Fruit fly (Drosophila melanogaster): ENCODE results near the gene Ent2.

Gene Ent2

DNA sequence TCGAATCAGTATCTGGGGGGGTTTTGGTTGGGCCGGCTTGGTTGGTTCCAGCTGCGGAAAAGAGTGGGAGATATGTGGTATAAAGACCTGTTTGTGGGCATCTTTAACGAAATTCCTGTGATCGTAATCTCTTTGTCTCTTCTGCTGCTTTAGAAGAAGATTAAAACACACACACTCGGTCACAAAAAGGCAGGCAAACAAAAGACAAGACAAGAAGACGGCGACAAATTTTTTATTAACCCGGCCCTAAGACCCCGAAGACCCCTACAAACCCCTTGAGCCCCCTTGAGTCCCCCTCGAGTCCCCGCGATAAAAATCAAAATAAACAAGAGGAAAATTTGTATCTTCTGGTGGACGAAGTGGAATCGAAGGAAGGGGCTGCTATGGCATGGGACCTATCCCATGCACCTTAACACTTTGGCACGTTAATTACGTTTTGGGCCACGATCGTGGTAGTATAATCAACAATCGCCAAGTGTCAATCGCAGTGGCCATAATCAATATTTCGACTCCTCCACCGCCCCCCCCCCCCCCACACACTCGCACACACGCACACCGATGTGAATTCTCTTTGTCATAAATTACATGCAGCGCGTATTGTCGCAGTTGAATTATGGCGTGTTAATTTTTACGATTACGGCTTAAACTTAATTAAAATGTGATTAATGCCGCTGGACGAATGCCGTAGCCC is 27.9 kb upstream of the Ent2 start (continued):
- TF ChIP-seq HLH4C (GFP tag; IDR thresholded peaks at IDR 0.05; ENCODE audit: partially characterized antibody) = no peak
- TF ChIP-seq zf30C (GFP tag; optimal IDR thresholded peaks at IDR 0.05) = no peak
- no peak for TF ChIP-seq Dll (GFP tag; IDR thresholded peaks at IDR 0.05; ENCODE audit: partially characterized antibody)
- no peak for TF ChIP-seq CG10654 (GFP tag; optimal IDR thresholded peaks at IDR 0.05)
- peak in 1 of 2 experiments; percentile 23 for TF ChIP-seq Hr78 (GFP tag; optimal IDR thresholded peaks at IDR 0.05)
- TF ChIP-seq zen (tag; optimal IDR thresholded peaks at IDR 0.05) = no peak
- 0 out of 2 replicates have a peak, but pooled peaks have one; percentile 13 for TF ChIP-seq Awh (GFP tag; IDR thresholded peaks at IDR 0.05)
- TF ChIP-seq ind (GFP tag; optimal IDR thresholded peaks at IDR 0.05) = no peak
- no peak for TF ChIP-seq CG6254 (GFP tag; optimal IDR thresholded peaks at IDR 0.05)
- TF ChIP-seq dm (GFP tag; optimal IDR thresholded peaks at IDR 0.05) = no peak
- peak; percentile 80 for TF ChIP-seq oc (tag; optimal IDR thresholded peaks at IDR 0.05)
- TF ChIP-seq org-1 (GFP tag; optimal IDR thresholded peaks at IDR 0.05) = no peak
- no peak for TF ChIP-seq CG33557 (GFP tag; optimal IDR thresholded peaks at IDR 0.05)
- no peak for TF ChIP-seq amos (GFP tag; IDR thresholded peaks at IDR 0.05; ENCODE audit: partially characterized antibody)
- no peak for TF ChIP-seq cad (GFP tag; optimal IDR thresholded peaks at IDR 0.05)
- TF ChIP-seq Ets65A (GFP tag) = peak; percentile 46
- no peak for TF ChIP-seq sens (GFP tag)
- TF ChIP-seq CG8944 (GFP tag; optimal IDR thresholded peaks at IDR 0.05) = no peak
- TF ChIP-seq Drgx (GFP tag; IDR thresholded peaks at IDR 0.05) = no peak
- no peak for TF ChIP-seq sug (tag; optimal IDR thresholded peaks at IDR 0.05)
- TF ChIP-seq en (GFP tag; optimal IDR thresholded peaks at IDR 0.05) = no peak
- peak; percentile 47 for TF ChIP-seq abd-A (tag; optimal IDR thresholded peaks at IDR 0.05)
- TF ChIP-seq nau (GFP tag; optimal IDR thresholded peaks at IDR 0.05) = no peak
- no peak for TF ChIP-seq CG34224 (GFP tag; IDR thresholded peaks at IDR 0.05; ENCODE audit: partially characterized antibody)
- TF ChIP-seq vfl (GFP tag; optimal IDR thresholded peaks at IDR 0.05) = no peak
- no peak for TF ChIP-seq slp2 (GFP tag; optimal IDR thresholded peaks at IDR 0.05)
- TF ChIP-seq grn (GFP tag; optimal IDR thresholded peaks at IDR 0.05) = peak; percentile 96
- TF ChIP-seq jigr1 (GFP tag; IDR thresholded peaks at IDR 0.05) = no peak
- no peak for TF ChIP-seq Tbp (GFP tag; optimal IDR thresholded peaks at IDR 0.05)
- TF ChIP-seq CG2199 (GFP tag; IDR thresholded peaks at IDR 0.05) = no peak
- peak in 1 of 3 experiments; percentile 16 for TF ChIP-seq Stat92E (GFP tag; optimal IDR thresholded peaks at IDR 0.05)
- no peak for TF ChIP-seq Optix (GFP tag; IDR thresholded peaks at IDR 0.05)
- TF ChIP-seq Dbx (GFP tag; IDR thresholded peaks at IDR 0.05) = no peak
- TF ChIP-seq salm (tag; optimal IDR thresholded peaks at IDR 0.05) = no peak
- no peak for TF ChIP-seq CG8478 (optimal IDR thresholded peaks at IDR 0.05)
- TF ChIP-seq CG1602 (GFP tag; optimal IDR thresholded peaks at IDR 0.05) = no peak
- TF ChIP-seq CG11695 (GFP tag; IDR thresholded peaks at IDR 0.05) = no peak
- no peak for TF ChIP-seq Adf1 (GFP tag; IDR thresholded peaks at IDR 0.05)
- TF ChIP-seq CG2129 (GFP tag; IDR thresholded peaks at IDR 0.05; ENCODE audit: partially characterized antibody) = no peak
- TF ChIP-seq Hey (tag; optimal IDR thresholded peaks at IDR 0.05) = no peak

- TF ChIP-seq sd (tag; optimal IDR thresholded peaks at IDR 0.05) = peak; percentile 74
- TF ChIP-seq CG4360 (GFP tag; IDR thresholded peaks at IDR 0.05) = 0 out of 2 replicates have a peak, but pooled peaks have one; percentile 9
- TF ChIP-seq CG42726 (GFP tag; IDR thresholded peaks at IDR 0.05; ENCODE audit: partially characterized antibody) = peak; percentile 50; the same call in 1 of the 2 replicates
- peak; percentile 72 for TF ChIP-seq Med (GFP tag)
- peak; percentile 70; the same call in 1 of the 2 replicates for TF ChIP-seq Bgb (GFP tag; IDR thresholded peaks at IDR 0.05; ENCODE audit: partially characterized antibody)
- TF ChIP-seq Dfd (GFP tag; optimal IDR thresholded peaks at IDR 0.05) = no peak
- TF ChIP-seq sna (GFP tag; IDR thresholded peaks at IDR 0.05; ENCODE audit: partially characterized antibody) = peak; percentile 62; the same call in 1 of the 2 replicates
- no peak for TF ChIP-seq CG3726 (GFP tag; IDR thresholded peaks at IDR 0.05)
- TF ChIP-seq Rfx (GFP tag; IDR thresholded peaks at IDR 0.05) = no peak
- no peak for TF ChIP-seq Spps (tag; optimal IDR thresholded peaks at IDR 0.05)
- TF ChIP-seq vvl (GFP tag; IDR thresholded peaks at IDR 0.05) = peak; percentile 66; the same call in 1 of the 2 replicates
- no peak for TF ChIP-seq CG10654 (GFP tag; optimal IDR thresholded peaks at IDR 0.05)
- TF ChIP-seq chm (GFP tag; IDR thresholded peaks at IDR 0.05) = no peak
Observed at dm6 chr2L:6536044-6536581, 26.0 kb upstream of the Ent2 start.

Data from whole organism, embryonic.